Fruit fly (Drosophila melanogaster): ENCODE results near the gene CG6230.

The CG6230 gene

DNA sequence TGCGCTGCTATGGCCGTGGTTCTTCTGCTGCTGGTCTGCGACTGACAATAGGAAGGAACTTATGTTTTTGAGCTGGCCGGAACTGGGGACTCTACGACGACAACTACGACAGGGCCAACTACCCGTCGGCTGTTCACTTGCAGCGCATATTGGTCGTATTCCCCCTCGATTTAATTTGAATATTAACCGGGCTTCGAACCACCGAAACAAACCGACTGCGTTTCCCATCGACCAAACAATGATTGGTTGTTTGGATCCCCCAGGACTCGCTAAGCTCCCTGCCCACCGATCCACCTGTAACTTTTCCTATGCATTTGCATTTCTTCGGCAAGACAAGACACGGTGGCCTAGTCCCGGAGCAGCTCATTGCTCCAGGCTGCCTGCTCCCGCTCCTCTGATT lies 1.5 kb upstream of the CG6230 start, which contains the start of gene Dnaaf4:
Gene Dnaaf4 (minus strand): TSS at position 101 of the 400 bp plus-strand sequence.
- TF ChIP-seq Snoo (tag; optimal IDR thresholded peaks at IDR 0.05) = no peak
- no peak for TF ChIP-seq CG15710 (tag; optimal IDR thresholded peaks at IDR 0.05)
- no peak for TF ChIP-seq CG8301 (tag; optimal IDR thresholded peaks at IDR 0.05)
- no peak for TF ChIP-seq CG4496 (GFP tag; IDR thresholded peaks at IDR 0.05)
- TF ChIP-seq CG13204 (GFP tag; optimal IDR thresholded peaks at IDR 0.05) = no peak
- no peak for TF ChIP-seq CG17806 (tag; optimal IDR thresholded peaks at IDR 0.05)
- no peak for TF ChIP-seq fd96Ca (GFP tag; IDR thresholded peaks at IDR 0.05)
- TF ChIP-seq rn (GFP tag; IDR thresholded peaks at IDR 0.05) = no peak
- no peak for TF ChIP-seq gl (tag; optimal IDR thresholded peaks at IDR 0.05)
- no peak for TF ChIP-seq CG9948 (tag; optimal IDR thresholded peaks at IDR 0.05)
- no peak for TF ChIP-seq CG14655 (GFP tag; optimal IDR thresholded peaks at IDR 0.05)
- TF ChIP-seq CG12605 (GFP tag; IDR thresholded peaks at IDR 0.05) = no peak
- TF ChIP-seq Ets98B (GFP tag; IDR thresholded peaks at IDR 0.05) = no peak
- TF ChIP-seq CG32121 (GFP tag; IDR thresholded peaks at IDR 0.05) = no peak
- TF ChIP-seq Pif1A (GFP tag; optimal IDR thresholded peaks at IDR 0.05) = no peak
- no peak for TF ChIP-seq D1 (tag; optimal IDR thresholded peaks at IDR 0.05)
- no peak for TF ChIP-seq Pif1B (GFP tag; optimal IDR thresholded peaks at IDR 0.05)
- no peak for TF ChIP-seq CG8159 (tag; optimal IDR thresholded peaks at IDR 0.05)
- no peak for TF ChIP-seq CG34367 (tag; optimal IDR thresholded peaks at IDR 0.05)
- no peak for TF ChIP-seq CG10348 (GFP tag; IDR thresholded peaks at IDR 0.05)

DNA sequence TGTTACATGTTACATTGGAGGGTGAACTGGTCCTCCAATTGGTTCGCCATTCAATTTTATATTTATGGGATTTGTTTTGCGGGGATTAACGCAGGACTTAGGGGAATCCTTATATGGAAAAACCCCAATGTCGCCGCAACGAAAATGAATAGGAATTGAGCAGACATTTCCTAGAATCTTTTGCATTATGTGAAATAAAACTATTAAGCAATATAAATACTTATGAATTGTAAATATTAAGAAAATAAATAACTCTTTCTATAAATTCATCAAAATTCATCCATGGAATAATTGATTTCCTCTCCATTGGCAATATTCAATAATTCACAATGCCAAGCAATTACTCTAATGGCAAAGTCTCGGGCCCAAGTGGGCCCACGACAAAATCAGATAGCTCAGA lies 6.4 kb downstream of the CG6230 start, which contains the start of gene Gr32a:
Gene Gr32a (plus strand): TSS at position 301 of the 400 bp plus-strand sequence.
- no peak for TF ChIP-seq Pif1A (GFP tag; optimal IDR thresholded peaks at IDR 0.05)
- no peak for TF ChIP-seq Pif1B (GFP tag; optimal IDR thresholded peaks at IDR 0.05)
- no peak for TF ChIP-seq CG17806 (tag; optimal IDR thresholded peaks at IDR 0.05)
- no peak for TF ChIP-seq rn (GFP tag; IDR thresholded peaks at IDR 0.05)
- no peak for TF ChIP-seq CG4496 (GFP tag; IDR thresholded peaks at IDR 0.05)
- TF ChIP-seq CG34367 (tag; optimal IDR thresholded peaks at IDR 0.05) = no peak
- no peak for TF ChIP-seq gl (tag; optimal IDR thresholded peaks at IDR 0.05)
- no peak for TF ChIP-seq Ets98B (GFP tag; IDR thresholded peaks at IDR 0.05)
- TF ChIP-seq CG12605 (GFP tag; IDR thresholded peaks at IDR 0.05) = no peak
- no peak for TF ChIP-seq EcR (GFP tag; optimal IDR thresholded peaks at IDR 0.05)
- no peak for TF ChIP-seq CG32121 (GFP tag; IDR thresholded peaks at IDR 0.05)
- TF ChIP-seq Snoo (tag; optimal IDR thresholded peaks at IDR 0.05) = no peak
- TF ChIP-seq CG9948 (tag; optimal IDR thresholded peaks at IDR 0.05) = no peak
- no peak for TF ChIP-seq CG10348 (GFP tag; IDR thresholded peaks at IDR 0.05)
- no peak for TF ChIP-seq CG8301 (tag; optimal IDR thresholded peaks at IDR 0.05)
- TF ChIP-seq fd96Ca (GFP tag; IDR thresholded peaks at IDR 0.05) = no peak
- TF ChIP-seq CG15710 (tag; optimal IDR thresholded peaks at IDR 0.05) = no peak
- no peak for TF ChIP-seq CG8159 (tag; optimal IDR thresholded peaks at IDR 0.05)
- no peak for TF ChIP-seq CG14655 (GFP tag; optimal IDR thresholded peaks at IDR 0.05)

DNA sequence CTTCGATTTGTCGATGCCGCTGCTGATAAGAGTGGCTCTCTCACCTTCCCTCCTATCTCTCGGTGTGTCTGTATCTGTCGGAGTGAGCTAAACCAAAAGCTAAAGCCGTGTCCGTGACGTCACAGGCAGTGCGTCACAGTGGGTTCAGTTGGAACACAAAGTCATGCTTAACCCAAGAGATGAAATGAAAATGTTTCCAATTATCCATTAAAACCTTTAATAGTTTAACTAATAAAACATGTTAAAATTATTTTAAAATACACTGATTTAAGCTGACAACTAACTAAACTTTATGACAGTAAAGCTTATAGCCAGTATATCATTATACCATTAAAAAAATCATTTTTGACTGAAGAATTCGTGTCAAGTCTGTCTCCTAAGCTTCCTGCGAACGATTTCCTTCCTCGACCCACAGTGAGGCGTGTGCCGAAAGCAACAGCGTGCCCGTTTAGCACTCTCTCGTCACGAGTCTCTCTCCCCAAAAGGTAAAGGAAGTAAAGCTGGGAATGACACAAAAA lies 7.0 kb downstream of the CG6230 start, which contains the start of gene Idua:
Gene Idua (minus strand): TSS at position 51 of the 518 bp plus-strand sequence.
- TF ChIP-seq CG32121 (GFP tag; IDR thresholded peaks at IDR 0.05) = peak; percentile 67; the same call in 1 of the 2 replicates
- TF ChIP-seq CG9948 (tag; optimal IDR thresholded peaks at IDR 0.05) = peak; percentile 71
- no peak for TF ChIP-seq D1 (tag; optimal IDR thresholded peaks at IDR 0.05)
- TF ChIP-seq CG15710 (tag; optimal IDR thresholded peaks at IDR 0.05) = peak; percentile 83
- peak; percentile 18 for TF ChIP-seq gl (tag; optimal IDR thresholded peaks at IDR 0.05)
- peak; percentile 63 for TF ChIP-seq CG34367 (tag; optimal IDR thresholded peaks at IDR 0.05)
- TF ChIP-seq Pif1B (GFP tag; optimal IDR thresholded peaks at IDR 0.05) = no peak
- TF ChIP-seq Ets98B (GFP tag; IDR thresholded peaks at IDR 0.05) = no peak; the same call in 1 of the 2 replicates
- TF ChIP-seq CG10348 (GFP tag; IDR thresholded peaks at IDR 0.05) = no peak
- TF ChIP-seq fd96Ca (GFP tag; IDR thresholded peaks at IDR 0.05) = 0 out of 3 replicates have a peak, but pooled peaks have one; percentile 30
- no peak for TF ChIP-seq CG8301 (tag; optimal IDR thresholded peaks at IDR 0.05)
- TF ChIP-seq Snoo (tag; optimal IDR thresholded peaks at IDR 0.05) = peak; percentile 70
- TF ChIP-seq CG12605 (GFP tag; IDR thresholded peaks at IDR 0.05) = no peak; the same call in 1 of the 2 replicates
- TF ChIP-seq CG13204 (GFP tag; optimal IDR thresholded peaks at IDR 0.05) = no peak
- 0 out of 3 replicates have a peak, but pooled peaks have one; percentile 29 for TF ChIP-seq CG4496 (GFP tag; IDR thresholded peaks at IDR 0.05)
- TF ChIP-seq rn (GFP tag; IDR thresholded peaks at IDR 0.05) = no peak
- peak; percentile 75 for TF ChIP-seq CG8159 (tag; optimal IDR thresholded peaks at IDR 0.05)
- peak; percentile 55 for TF ChIP-seq CG17806 (tag; optimal IDR thresholded peaks at IDR 0.05)
- no peak for TF ChIP-seq CG14655 (GFP tag; optimal IDR thresholded peaks at IDR 0.05)
- no peak for TF ChIP-seq Pif1A (GFP tag; optimal IDR thresholded peaks at IDR 0.05)
- TF ChIP-seq EcR (GFP tag; optimal IDR thresholded peaks at IDR 0.05) = no peak

DNA sequence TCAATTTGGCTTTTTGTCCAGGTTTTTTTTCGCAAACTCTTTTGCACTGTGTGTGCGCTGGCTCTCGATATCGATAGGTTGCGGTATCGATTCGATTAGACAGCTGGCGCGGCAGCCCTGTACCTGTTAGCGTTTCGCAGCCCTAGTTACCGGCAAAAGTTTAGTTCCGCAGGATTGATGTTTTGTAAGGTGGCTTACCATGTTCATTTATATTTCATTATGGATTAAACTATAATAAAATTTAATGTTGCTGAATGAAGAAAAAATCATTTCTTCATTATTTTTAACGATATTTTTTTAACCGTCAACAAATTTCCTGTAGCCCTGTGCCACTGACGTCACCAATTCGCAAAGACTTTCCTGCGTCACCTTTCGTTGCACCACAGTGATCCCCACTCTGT lies 13.6 kb downstream of the CG6230 start, which contains the start of gene Reps:
Gene Reps (minus strand): TSS at position 84 of the 401 bp plus-strand sequence.
- peak; percentile 99 for TF ChIP-seq fd96Ca (GFP tag; IDR thresholded peaks at IDR 0.05)
- peak; percentile 97 for TF ChIP-seq CG8301 (tag; optimal IDR thresholded peaks at IDR 0.05)
- TF ChIP-seq gl (tag; optimal IDR thresholded peaks at IDR 0.05) = peak; percentile 92
- peak; percentile 98 for TF ChIP-seq Ets98B (GFP tag; IDR thresholded peaks at IDR 0.05)
- TF ChIP-seq D1 (tag; optimal IDR thresholded peaks at IDR 0.05) = no peak
- TF ChIP-seq CG10348 (GFP tag; IDR thresholded peaks at IDR 0.05) = peak; percentile 96
- TF ChIP-seq CG17806 (tag; optimal IDR thresholded peaks at IDR 0.05) = peak; percentile 98
- peak; percentile 98 for TF ChIP-seq CG34367 (tag; optimal IDR thresholded peaks at IDR 0.05)
- peak; percentile 98 for TF ChIP-seq Snoo (tag; optimal IDR thresholded peaks at IDR 0.05)
- peak; percentile 96 for TF ChIP-seq CG12605 (GFP tag; IDR thresholded peaks at IDR 0.05)
- TF ChIP-seq Pif1A (GFP tag; optimal IDR thresholded peaks at IDR 0.05) = peak; percentile 97
- peak; percentile 98 for TF ChIP-seq CG15710 (tag; optimal IDR thresholded peaks at IDR 0.05)
- peak; percentile 96 for TF ChIP-seq Pif1B (GFP tag; optimal IDR thresholded peaks at IDR 0.05)
- peak; percentile 98 for TF ChIP-seq CG32121 (GFP tag; IDR thresholded peaks at IDR 0.05)
- TF ChIP-seq CG8159 (tag; optimal IDR thresholded peaks at IDR 0.05) = peak; percentile 98
- peak; percentile 98 for TF ChIP-seq CG9948 (tag; optimal IDR thresholded peaks at IDR 0.05)
- peak; percentile 99 for TF ChIP-seq CG4496 (GFP tag; IDR thresholded peaks at IDR 0.05)
- peak; percentile 98 for TF ChIP-seq CG14655 (GFP tag; optimal IDR thresholded peaks at IDR 0.05)
- no peak for TF ChIP-seq CG13204 (GFP tag; optimal IDR thresholded peaks at IDR 0.05)
- TF ChIP-seq rn (GFP tag; IDR thresholded peaks at IDR 0.05) = peak; percentile 98
- TF ChIP-seq EcR (GFP tag; optimal IDR thresholded peaks at IDR 0.05) = peak; percentile 51

DNA sequence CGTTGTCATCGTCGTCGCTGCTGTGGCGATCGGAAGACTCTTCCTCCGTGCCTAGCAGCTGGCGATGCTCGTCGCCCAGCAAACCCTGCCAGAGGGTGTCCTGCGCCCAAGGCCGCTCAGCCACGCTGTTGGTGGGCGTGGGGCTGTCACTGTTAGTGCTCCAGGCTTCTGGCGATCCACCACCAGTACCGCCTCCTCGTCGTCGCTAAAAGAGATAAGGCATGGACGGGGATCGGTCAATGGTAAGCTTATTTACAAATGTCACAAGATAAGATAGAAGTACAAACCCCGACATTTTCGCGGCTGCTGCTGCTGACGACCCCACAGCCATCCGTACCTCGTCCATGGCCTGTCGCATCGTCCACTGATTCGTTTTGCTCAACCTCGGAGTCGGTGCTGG lies 14.8 kb downstream of the CG6230 start:
- TF ChIP-seq CG4496 (GFP tag; IDR thresholded peaks at IDR 0.05) (no peak), fd96Ca (GFP tag; IDR thresholded peaks at IDR 0.05) (0 out of 3 replicates have a peak, but pooled peaks have one; percentile 35)

Measured in whole organism, pupa.